Worm (Caenorhabditis elegans) whole organism, L1 larva: ENCODE measurements around the gene ZK550.6.

Experiments used
- ceh-82 ChIP-seq, 3 experiments: fragments of 150-350 bp in 1 of 3; sonication (generic microtip) in 2 of 3; optimal IDR thresholded peaks; 2 replicates each; lab custom pipeline; 2014 to 2017; ENCODE audit warnings: missing biosample characterization in 3 of 3, missing genetic modification characterization in 3 of 3
- fkh-4 ChIP-seq: sonication (generic microtip); optimal IDR thresholded peaks from 2 replicates; lab custom pipeline; 2016; ENCODE audit warnings: missing compliant biosample characterization, missing genetic modification characterization, borderline replicate concordance
- isw-1 ChIP-seq: fragments of 200-800 bp; sonication (Bioruptor generic); IDR thresholded peaks from 2 replicates; pipeline ENCODE4 v1.3.6; 2022; ENCODE audit warnings: missing genetic modification characterization, missing compliant biosample characterization
- lin-39 ChIP-seq: fragments of 150-350 bp; optimal IDR thresholded peaks from 2 replicates; lab custom pipeline; 2014; ENCODE audit warnings: missing biosample characterization, missing genetic modification reagents, missing genetic modification characterization
- nhr-76 ChIP-seq: sonication (generic microtip); optimal IDR thresholded peaks from 2 replicates; lab custom pipeline; 2017; ENCODE audit warnings: missing biosample characterization, missing genetic modification characterization
- pag-3 ChIP-seq: sonication (generic microtip); optimal IDR thresholded peaks from 2 replicates; lab custom pipeline; 2017; ENCODE audit warnings: missing genetic modification characterization, mild to moderate bottlenecking, missing compliant biosample characterization, antibody characterized with exemption, borderline replicate concordance; ENCODE audit not compliant: insufficient read depth
- zag-1 ChIP-seq: fragments of 150-350 bp; optimal IDR thresholded peaks from 2 replicates; lab custom pipeline; 2014; ENCODE audit warnings: missing biosample characterization, missing genetic modification characterization

DNA sequence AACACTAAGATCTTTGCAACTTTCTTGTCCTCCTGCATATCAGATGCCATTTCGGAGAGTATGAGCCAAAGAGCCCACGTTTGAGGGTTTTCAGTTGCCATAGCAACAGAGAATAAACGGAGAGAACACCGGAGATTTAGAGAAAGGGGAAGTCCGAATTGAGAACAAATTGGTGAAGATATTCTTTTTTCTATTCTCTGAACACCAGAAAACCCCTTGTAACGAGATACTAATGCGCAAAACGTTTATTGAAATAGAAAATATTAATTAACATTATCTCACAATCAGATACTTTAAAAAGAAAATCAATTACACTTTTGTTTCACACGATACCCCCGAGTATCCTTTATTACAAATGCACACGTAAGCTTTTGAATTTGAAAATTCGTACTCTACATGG lies 39.6 kb upstream of the ZK550.6 start, which contains the start of gene ifta-2:
- TF ChIP-seq fkh-4 (tag; lab: Kevin White, UChicago) (no peak), zag-1 (tag; lab: Kevin White, UChicago) (no peak), pag-3 (no peak), lin-39 (no peak), ceh-82 (tag; optimal IDR thresholded peaks at IDR 0.05; lab: Kevin White, UChicago) (no peak), nhr-76 (no peak), isw-1 (no peak)
